Fruit fly (Drosophila melanogaster) whole organism, larva: Measurements from ENCODE around the gene Cp18.
A peak's percentile ranks its signal among the peaks of the same experiment; 100 is the strongest.

Source experiments
- noc ChIP-seq: fragments of 200-800 bp; sonication (Bioruptor generic); optimal IDR thresholded peaks from 3 replicates; lab custom pipeline; 2019; ENCODE audit warnings: missing biosample characterization, mild to moderate bottlenecking, missing genetic modification characterization, moderate library complexity

The Cp18 gene

DNA sequence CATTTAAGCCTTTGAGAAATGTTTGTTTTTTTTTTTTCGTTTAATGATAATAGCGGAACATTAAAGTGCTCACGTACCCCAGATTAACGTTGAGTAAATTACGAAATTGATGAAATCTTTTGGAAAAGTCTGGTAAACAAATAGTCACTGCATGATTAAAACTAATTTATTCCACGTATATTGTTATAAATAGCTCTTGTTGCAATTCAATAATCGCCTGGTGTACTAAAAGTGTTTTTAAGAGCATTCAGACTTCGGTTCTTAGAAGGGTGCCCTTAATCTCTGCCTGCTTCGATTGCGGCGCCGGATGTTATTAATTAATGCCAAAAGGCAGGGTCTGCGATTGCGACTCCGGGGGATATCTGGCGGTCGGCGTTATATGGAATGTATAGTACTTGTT, 17.7 kb upstream of the Cp18 start:
- TF ChIP-seq noc (tag; lab: Kevin White, UChicago), result peak; percentile 86

DNA sequence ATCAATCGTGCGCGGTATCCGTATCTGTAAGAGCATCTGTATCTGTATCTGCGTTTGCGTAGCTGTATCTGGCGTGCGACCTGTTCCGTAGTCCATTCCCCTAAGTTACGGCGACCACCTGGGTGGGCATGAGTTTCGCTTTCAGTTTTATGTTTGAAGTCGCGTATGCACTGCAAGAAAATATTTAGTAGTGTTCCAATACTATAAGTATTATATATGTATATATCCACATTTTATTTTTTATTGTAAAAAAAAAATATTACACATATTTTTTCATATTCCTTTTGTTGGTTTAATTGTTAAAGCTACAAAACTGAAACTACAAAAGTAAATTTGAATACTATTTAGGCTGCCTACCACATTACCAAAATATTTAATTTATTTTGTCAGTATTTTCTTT, 13.7 kb upstream of the Cp18 start:
- TF ChIP-seq noc (tag; lab: Kevin White, UChicago), result no peak

dm6 chr3L:8716013-8716412, 10.6 kb upstream of the Cp18 start:
- no peak for TF ChIP-seq noc (tag; lab: Kevin White, UChicago)

- TF ChIP-seq noc (tag; lab: Kevin White, UChicago), result no peak
Observed at dm6 chr3L:8718602-8719001, 8.0 kb upstream of the Cp18 start.

dm6 chr3L:8719990-8720559, 6.5 kb upstream of the Cp18 start, which contains the start of gene SrpRbeta:
SrpRbeta (minus strand) TSS chr3L:8720225.
- TF ChIP-seq noc (tag; lab: Kevin White, UChicago), result peak; percentile 43

dm6 chr3L:8721145-8721544, 5.4 kb upstream of the Cp18 start, which contains the start of the genes CG32022 and CG6511:
CG32022 (minus strand) TSS chr3L:8721272.
CG6511 (plus strand) TSS chr3L:8721324.
- TF ChIP-seq noc (tag; lab: Kevin White, UChicago), result peak; percentile 98

dm6 chr3L:8725252-8725651, 1.3 kb upstream of the Cp18 start:
- TF ChIP-seq noc (tag; lab: Kevin White, UChicago), result no peak

- TF ChIP-seq noc (tag; lab: Kevin White, UChicago), result no peak
Observed at dm6 chr3L:8725674-8726073, 917 bp upstream of the Cp18 start, which contains the start of gene CG43965. CG43965 (minus strand) TSS chr3L:8725774.

- no peak for TF ChIP-seq noc (tag; lab: Kevin White, UChicago)
Observed at dm6 chr3L:8728181-8728580, 1.6 kb downstream of the Cp18 start, which contains the start of gene Cp15. Cp15 (plus strand) TSS chr3L:8728481.

- TF ChIP-seq noc (tag; lab: Kevin White, UChicago), result no peak
Observed at dm6 chr3L:8729565-8729964, 3.0 kb downstream of the Cp18 start, which contains the start of gene Cp19. Cp19 (plus strand) TSS chr3L:8729865.

dm6 chr3L:8731494-8731994, 5.0 kb downstream of the Cp18 start, which contains the start of gene Cp16:
Cp16 (plus strand) TSS chr3L:8731944.
- no peak for TF ChIP-seq noc (tag; lab: Kevin White, UChicago)

dm6 chr3L:8741051-8741468, 14.5 kb downstream of the Cp18 start:
- no peak for TF ChIP-seq noc (tag; lab: Kevin White, UChicago)

DNA sequence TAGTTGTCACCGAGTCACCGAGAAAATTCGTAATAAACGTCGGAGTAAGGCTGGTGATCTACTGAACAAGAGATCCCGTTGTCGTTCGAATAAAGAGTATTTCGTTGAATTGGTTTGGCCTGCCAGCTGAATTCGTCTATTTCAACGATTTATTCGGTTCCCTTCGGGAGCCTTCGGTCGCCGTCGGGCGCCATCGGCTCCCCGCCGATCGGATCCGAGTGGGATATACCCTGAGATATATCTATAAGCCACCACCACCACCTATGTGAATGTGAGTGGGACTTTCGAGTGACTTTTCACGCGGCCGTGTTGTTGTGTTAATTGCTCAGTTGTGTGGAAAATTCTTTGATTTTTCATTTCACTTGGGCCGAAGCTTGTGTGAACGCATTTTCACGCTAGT, 18.6 kb downstream of the Cp18 start, which contains the start of gene Prm:
Prm (minus strand) TSS at position 101 of the 400 bp plus-strand sequence.
- no peak for TF ChIP-seq noc (tag; lab: Kevin White, UChicago)

- no peak for TF ChIP-seq noc (tag; lab: Kevin White, UChicago)
Observed at dm6 chr3L:8746519-8746918, 19.9 kb downstream of the Cp18 start.

DNA sequence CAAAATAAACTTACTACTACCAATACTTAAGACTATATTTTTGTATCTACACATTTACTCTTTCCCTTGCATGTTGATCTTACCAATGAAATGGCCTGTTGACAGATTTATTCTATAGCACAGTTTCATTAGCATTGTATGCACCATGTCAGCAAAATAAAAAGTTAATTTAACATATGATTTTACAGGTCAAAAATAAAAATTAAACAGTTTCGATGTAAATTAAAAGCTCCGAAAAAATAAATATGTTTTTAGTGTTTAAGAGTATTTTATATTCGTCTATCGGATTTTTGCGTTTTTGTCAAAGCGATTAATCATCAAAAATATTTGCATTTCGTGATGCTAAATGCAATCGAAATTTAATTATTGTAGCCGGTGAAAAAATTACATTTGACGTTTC, 21.7 kb downstream of the Cp18 start:
- no peak for TF ChIP-seq noc (tag; lab: Kevin White, UChicago)

dm6 chr3L:8748839-8749238, 22.2 kb downstream of the Cp18 start:
- no peak for TF ChIP-seq noc (tag; lab: Kevin White, UChicago)
